Worm (Caenorhabditis elegans): Measurements from ENCODE around the gene C14A6.5.

C14A6.5 gene

DNA sequence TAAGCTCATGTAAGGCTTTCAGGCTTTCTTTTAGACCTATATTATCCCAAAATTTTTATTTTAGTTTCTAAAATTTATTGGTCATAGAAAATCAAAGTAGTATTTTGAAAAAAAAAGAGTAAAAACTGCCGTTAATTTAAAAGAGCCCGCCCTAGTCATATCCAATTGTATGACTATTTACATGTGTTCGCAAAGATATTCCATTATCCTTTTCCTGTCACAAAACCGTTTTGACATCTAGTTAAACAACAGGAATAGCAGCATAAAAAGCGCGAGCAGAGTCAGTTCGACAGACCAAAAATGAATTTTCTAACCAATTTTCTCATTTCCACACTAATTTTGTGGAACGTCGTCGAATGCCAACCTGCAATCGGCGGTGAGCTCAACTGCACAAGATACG is 30.3 kb upstream of the C14A6.5 start, which contains the start of gene F16H6.3:
F16H6.3 (plus strand) TSS at position 301 of the 400 bp plus-strand sequence.
- no peak for TF ChIP-seq hmg-11 (tag; optimal IDR thresholded peaks at IDR 0.05)
- no peak for TF ChIP-seq fkh-10 (GFP tag; optimal IDR thresholded peaks at IDR 0.05)
- no peak for TF ChIP-seq ZK546.5 (tag; optimal IDR thresholded peaks at IDR 0.05)
- TF ChIP-seq nhr-11 (tag; optimal IDR thresholded peaks at IDR 0.05): no peak
- no peak for TF ChIP-seq elt-2 (tag; optimal IDR thresholded peaks at IDR 0.05)
- TF ChIP-seq nhr-12 (tag; optimal IDR thresholded peaks at IDR 0.05): no peak
- no peak for TF ChIP-seq egl-5 (tag; optimal IDR thresholded peaks at IDR 0.05)
- no peak for TF ChIP-seq tbx-2 (tag; optimal IDR thresholded peaks at IDR 0.05)
- TF ChIP-seq zag-1 (tag; optimal IDR thresholded peaks at IDR 0.05): no peak
- TF ChIP-seq nhr-76 (tag; optimal IDR thresholded peaks at IDR 0.05): no peak
- TF ChIP-seq daf-12 (tag; optimal IDR thresholded peaks at IDR 0.05): no peak
- no peak for TF ChIP-seq unc-62 (GFP tag; optimal IDR thresholded peaks at IDR 0.05)

DNA sequence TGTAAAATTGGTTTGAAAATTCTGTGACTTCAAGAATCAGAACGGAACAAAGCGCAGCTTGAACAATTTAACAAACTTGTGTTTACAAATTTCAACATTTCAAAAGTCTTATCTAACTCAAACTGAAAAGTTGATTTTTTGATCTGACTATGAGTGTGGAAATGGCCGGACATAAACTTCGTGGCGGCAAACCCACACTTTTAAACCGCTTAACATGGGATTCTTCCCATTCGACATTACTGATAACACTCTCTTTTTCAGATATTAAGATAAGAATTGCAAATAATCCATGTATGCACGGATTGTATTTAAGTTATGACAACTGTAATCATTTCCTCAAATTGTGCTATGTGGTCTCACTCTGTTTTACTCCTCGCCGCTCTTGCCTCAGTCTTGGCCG is 26.5 kb upstream of the C14A6.5 start, which contains the start of gene clec-42:
clec-42 (plus strand) TSS at position 285 of the 400 bp plus-strand sequence.
- TF ChIP-seq elt-2 (tag; optimal IDR thresholded peaks at IDR 0.05) (peak; percentile 79), pqm-1 (tag; optimal IDR thresholded peaks at IDR 0.05) (peak; percentile 31), lsy-12 (tag; optimal IDR thresholded peaks at IDR 0.05) (no peak), jun-1 (tag; optimal IDR thresholded peaks at IDR 0.05) (peak; percentile 1)

DNA sequence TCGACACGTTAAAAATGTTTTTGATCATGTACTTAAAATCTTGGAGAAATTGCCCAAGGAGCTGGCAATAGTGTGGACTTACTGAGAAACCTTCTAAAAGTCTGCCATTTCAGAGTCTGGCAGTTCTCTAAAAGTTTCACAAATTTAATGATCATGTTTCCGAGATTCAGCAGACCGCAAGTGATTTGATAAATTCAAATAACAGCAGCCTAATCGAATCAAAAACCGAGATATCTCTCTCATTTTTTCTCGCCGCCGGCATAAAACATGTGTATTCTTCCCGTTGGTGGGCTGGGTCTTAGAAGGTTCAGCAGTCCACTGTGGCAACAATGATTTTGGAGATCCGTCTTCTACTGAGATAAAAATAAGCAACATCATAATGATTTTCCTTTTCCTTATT is 24.5 kb upstream of the C14A6.5 start, which contains the start of gene clec-246:
clec-246 (plus strand) TSS at position 301 of the 400 bp plus-strand sequence.
- TF ChIP-seq unc-39 (tag; optimal IDR thresholded peaks at IDR 0.05): no peak

- TF ChIP-seq ztf-4 (tag; optimal IDR thresholded peaks at IDR 0.05) (no peak), unc-62 (GFP tag; optimal IDR thresholded peaks at IDR 0.05) (no peak), R02D3.7 (tag; optimal IDR thresholded peaks at IDR 0.05) (no peak), aly-2 (tag; optimal IDR thresholded peaks at IDR 0.05) (no peak), egl-5 (tag; optimal IDR thresholded peaks at IDR 0.05) (no peak), ceh-9 (tag; optimal IDR thresholded peaks at IDR 0.05) (no peak), tbx-2 (tag; optimal IDR thresholded peaks at IDR 0.05) (no peak), nfya-1 (tag; optimal IDR thresholded peaks at IDR 0.05; ENCODE audit: insufficient read depth) (no peak), nhr-67 (tag; optimal IDR thresholded peaks at IDR 0.05) (no peak), fos-1 (tag; optimal IDR thresholded peaks at IDR 0.05) (no peak)
Observed at ce11 chrV:18188328-18188727, 23.7 kb upstream of the C14A6.5 start, which contains the start of gene clec-245. TSS of gene clec-245 (minus strand) at chrV:18188428.

DNA sequence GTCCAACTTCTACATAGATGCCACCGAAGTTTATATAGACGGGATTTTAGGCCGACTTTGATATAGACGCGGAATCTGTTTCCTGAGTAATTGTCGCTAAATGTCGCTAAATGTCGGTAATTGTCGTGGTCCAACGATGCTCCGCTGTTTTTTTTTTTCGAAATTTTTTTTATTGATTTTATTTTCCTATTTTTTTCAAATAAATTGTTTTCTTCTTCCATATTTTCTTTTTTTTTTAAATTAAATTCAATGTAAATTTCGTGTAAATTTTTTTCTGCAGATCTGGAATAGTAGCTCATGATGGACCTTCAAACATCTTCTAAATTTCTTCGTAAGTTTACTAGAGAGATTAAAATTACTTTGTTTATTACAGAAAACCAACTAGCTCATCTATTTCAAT is 20.3 kb upstream of the C14A6.5 start, which contains the start of gene C31G12.3:
C31G12.3 (plus strand) TSS at position 301 of the 400 bp plus-strand sequence.
- no peak for TF ChIP-seq skn-1 (tag; optimal IDR thresholded peaks at IDR 0.05)

- TF ChIP-seq hmg-11 (tag; optimal IDR thresholded peaks at IDR 0.05) (no peak), zag-1 (tag; optimal IDR thresholded peaks at IDR 0.05) (no peak), eor-1 (tag; optimal IDR thresholded peaks at IDR 0.05) (no peak), mml-1 (tag; optimal IDR thresholded peaks at IDR 0.05) (no peak), fos-1 (tag; optimal IDR thresholded peaks at IDR 0.05) (no peak), aly-2 (tag; optimal IDR thresholded peaks at IDR 0.05) (no peak), nhr-28 (tag; optimal IDR thresholded peaks at IDR 0.05) (no peak), daf-12 (tag; optimal IDR thresholded peaks at IDR 0.05) (no peak), ZK546.5 (tag; optimal IDR thresholded peaks at IDR 0.05) (no peak), elt-3 (tag; optimal IDR thresholded peaks at IDR 0.05) (no peak), sea-2 (GFP tag; optimal IDR thresholded peaks at IDR 0.05) (no peak)
Observed at ce11 chrV:18179663-18180062, 15.0 kb upstream of the C14A6.5 start, which contains the start of gene C31G12.1. TSS of gene C31G12.1 (plus strand) at chrV:18179963.

DNA sequence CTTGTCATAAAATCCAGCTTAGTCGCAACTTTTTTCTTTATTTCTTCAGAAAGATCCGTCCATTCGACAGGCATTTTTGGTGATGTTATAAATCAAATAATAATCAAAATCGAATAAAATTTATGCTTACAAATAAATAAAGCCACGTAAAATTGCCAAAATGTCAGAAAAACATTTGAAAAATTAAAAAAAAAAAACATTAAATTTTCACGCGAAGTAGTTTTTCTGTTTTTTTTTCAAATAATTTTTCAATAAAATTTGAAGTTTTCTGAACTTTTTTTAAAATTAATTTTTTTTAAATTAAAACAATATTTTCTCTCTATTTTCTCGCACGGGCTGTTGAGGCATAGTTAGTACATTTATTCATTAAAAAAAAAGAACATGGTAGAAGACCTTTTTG is 14.0 kb upstream of the C14A6.5 start, which contains the start of gene C31G12.4:
C31G12.4 (minus strand) TSS at position 101 of the 400 bp plus-strand sequence.
- TF ChIP-seq tbx-2 (tag; optimal IDR thresholded peaks at IDR 0.05): no peak
- no peak for TF ChIP-seq ceh-16 (tag; optimal IDR thresholded peaks at IDR 0.05)
- no peak for TF ChIP-seq nhr-237 (tag; optimal IDR thresholded peaks at IDR 0.05)
- no peak for TF ChIP-seq zag-1 (tag; optimal IDR thresholded peaks at IDR 0.05)
- no peak for TF ChIP-seq egl-5 (tag; optimal IDR thresholded peaks at IDR 0.05)
- no peak for TF ChIP-seq ceh-28 (tag; optimal IDR thresholded peaks at IDR 0.05)
- no peak for TF ChIP-seq nhr-77 (tag; optimal IDR thresholded peaks at IDR 0.05)
- TF ChIP-seq elt-1 (tag; optimal IDR thresholded peaks at IDR 0.05): no peak
- TF ChIP-seq mml-1 (tag; optimal IDR thresholded peaks at IDR 0.05): no peak
- no peak for TF ChIP-seq jun-1 (tag; optimal IDR thresholded peaks at IDR 0.05)
- no peak for TF ChIP-seq ztf-11 (tag; optimal IDR thresholded peaks at IDR 0.05)
